Worm (Caenorhabditis elegans): ENCODE measurements around the gene nhl-3.

DNA sequence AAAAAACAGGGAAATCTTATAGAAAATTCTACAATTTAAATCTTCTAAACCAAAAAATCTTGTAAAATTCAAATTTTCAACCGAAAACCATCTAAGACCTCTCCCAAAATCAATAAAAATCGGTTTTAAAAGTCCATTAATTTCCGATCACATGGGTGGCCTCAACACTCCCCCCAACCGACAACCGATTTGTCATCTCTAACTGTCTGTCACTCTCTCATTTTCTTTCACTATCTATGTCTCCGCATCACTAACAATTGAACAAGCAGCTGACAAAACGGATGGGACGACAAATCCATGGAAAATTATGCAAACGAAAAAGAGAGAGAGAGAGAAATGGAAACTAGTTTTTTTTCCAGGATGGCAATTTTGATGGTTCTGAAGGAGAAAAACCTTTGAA, 1.0 kb upstream of the nhl-3 start:
- TF ChIP-seq unc-130 (tag; optimal IDR thresholded peaks at IDR 0.05) (no peak), fos-1 (tag; optimal IDR thresholded peaks at IDR 0.05) (no peak), jun-1 (tag; optimal IDR thresholded peaks at IDR 0.05) (no peak), zag-1 (tag; optimal IDR thresholded peaks at IDR 0.05) (no peak), ces-1 (GFP tag; optimal IDR thresholded peaks at IDR 0.05) (no peak), unc-62 (GFP tag; optimal IDR thresholded peaks at IDR 0.05) (no peak)
